Worm (Caenorhabditis elegans): ENCODE results near the gene rpl-3.

rpl-3 gene

DNA sequence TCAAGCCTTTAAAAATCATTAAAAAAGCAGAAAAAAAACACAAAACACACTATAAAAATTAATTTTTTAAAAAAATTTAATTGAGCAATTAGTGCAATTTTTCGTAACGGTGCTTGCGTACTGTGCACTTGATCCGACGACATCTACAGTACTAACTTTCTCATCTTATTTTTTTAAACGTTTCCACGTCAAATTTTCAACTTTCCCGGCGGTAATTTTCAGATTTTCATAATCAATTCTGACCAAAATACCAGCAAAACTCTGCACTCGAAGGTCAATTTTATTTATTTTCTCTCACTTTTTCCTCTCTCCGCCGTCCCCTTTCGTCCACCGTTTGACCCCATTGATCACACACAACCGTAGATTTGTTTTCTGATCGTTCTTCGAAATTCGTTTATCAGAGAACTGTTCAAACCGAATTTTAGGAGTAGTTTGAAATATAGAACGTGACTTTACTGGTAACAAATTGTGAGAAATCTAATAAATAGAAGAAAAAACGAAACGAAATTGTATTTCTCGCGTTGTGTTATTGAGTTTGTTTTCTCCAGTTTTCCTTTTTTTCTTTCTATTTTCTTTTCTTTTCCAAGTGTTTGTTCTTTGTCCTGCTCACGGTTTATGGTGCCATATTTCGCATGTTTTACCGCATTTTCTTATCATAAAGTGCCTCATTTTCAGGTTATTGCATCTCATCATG lies 3.7 kb upstream of the rpl-3 start, which contains the start of gene acs-19 (continued):
- TF ChIP-seq dmd-8 (GFP tag; IDR thresholded peaks at IDR 0.05) (no peak), F44E2.7 (GFP tag; IDR thresholded peaks at IDR 0.05) (no peak), hlh-11 (tag; optimal IDR thresholded peaks at IDR 0.05) (peak; percentile 17), lsy-2 (tag; optimal IDR thresholded peaks at IDR 0.05) (peak in 1 of 2 experiments; percentile 34), nhr-11 (tag; optimal IDR thresholded peaks at IDR 0.05) (no peak), spr-1 (tag; optimal IDR thresholded peaks at IDR 0.05) (no peak), rbr-2 (tag; optimal IDR thresholded peaks at IDR 0.05) (peak; percentile 9), zag-1 (tag; optimal IDR thresholded peaks at IDR 0.05) (no peak), hif-1 (tag; optimal IDR thresholded peaks at IDR 0.05) (peak in 1 of 2 experiments; percentile 30), dmd-9 (GFP tag; IDR thresholded peaks at IDR 0.05) (no peak), fkh-10 (GFP tag; optimal IDR thresholded peaks at IDR 0.05) (no peak), lin-29 (GFP tag; IDR thresholded peaks at IDR 0.05) (no peak), daf-16 (GFP tag; optimal IDR thresholded peaks at IDR 0.05) (no peak), daf-16 (tag; optimal IDR thresholded peaks at IDR 0.05) (peak; percentile 4), ztf-11 (tag; optimal IDR thresholded peaks at IDR 0.05) (no peak), nhr-10 (tag; optimal IDR thresholded peaks at IDR 0.05) (no peak), dpl-1 (GFP tag; optimal IDR thresholded peaks at IDR 0.05) (no peak), mdl-1 (tag; optimal IDR thresholded peaks at IDR 0.05) (no peak), R02D3.7 (tag; optimal IDR thresholded peaks at IDR 0.05) (no peak), daf-8 (GFP tag; IDR thresholded peaks at IDR 0.05) (no peak), nhr-6 (tag; optimal IDR thresholded peaks at IDR 0.05) (no peak), zfp-3 (GFP tag; conservative IDR thresholded peaks at IDR 0.05) (0 out of 2 replicates have a peak, but pooled peaks have one; percentile 19), nhr-28 (tag; optimal IDR thresholded peaks at IDR 0.05) (no peak), T20F7.1 (GFP tag; optimal IDR thresholded peaks at IDR 0.05) (no peak), jun-1 (tag; optimal IDR thresholded peaks at IDR 0.05) (no peak), lim-7 (GFP tag; IDR thresholded peaks at IDR 0.05) (no peak), dve-1 (tag; optimal IDR thresholded peaks at IDR 0.05; ENCODE audit: insufficient read depth) (peak; percentile 25), arid-1 (GFP tag; conservative IDR thresholded peaks at IDR 0.05) (no peak), nhr-102 (tag; optimal IDR thresholded peaks at IDR 0.05) (no peak), nhr-77 (tag; optimal IDR thresholded peaks at IDR 0.05) (no peak)

DNA sequence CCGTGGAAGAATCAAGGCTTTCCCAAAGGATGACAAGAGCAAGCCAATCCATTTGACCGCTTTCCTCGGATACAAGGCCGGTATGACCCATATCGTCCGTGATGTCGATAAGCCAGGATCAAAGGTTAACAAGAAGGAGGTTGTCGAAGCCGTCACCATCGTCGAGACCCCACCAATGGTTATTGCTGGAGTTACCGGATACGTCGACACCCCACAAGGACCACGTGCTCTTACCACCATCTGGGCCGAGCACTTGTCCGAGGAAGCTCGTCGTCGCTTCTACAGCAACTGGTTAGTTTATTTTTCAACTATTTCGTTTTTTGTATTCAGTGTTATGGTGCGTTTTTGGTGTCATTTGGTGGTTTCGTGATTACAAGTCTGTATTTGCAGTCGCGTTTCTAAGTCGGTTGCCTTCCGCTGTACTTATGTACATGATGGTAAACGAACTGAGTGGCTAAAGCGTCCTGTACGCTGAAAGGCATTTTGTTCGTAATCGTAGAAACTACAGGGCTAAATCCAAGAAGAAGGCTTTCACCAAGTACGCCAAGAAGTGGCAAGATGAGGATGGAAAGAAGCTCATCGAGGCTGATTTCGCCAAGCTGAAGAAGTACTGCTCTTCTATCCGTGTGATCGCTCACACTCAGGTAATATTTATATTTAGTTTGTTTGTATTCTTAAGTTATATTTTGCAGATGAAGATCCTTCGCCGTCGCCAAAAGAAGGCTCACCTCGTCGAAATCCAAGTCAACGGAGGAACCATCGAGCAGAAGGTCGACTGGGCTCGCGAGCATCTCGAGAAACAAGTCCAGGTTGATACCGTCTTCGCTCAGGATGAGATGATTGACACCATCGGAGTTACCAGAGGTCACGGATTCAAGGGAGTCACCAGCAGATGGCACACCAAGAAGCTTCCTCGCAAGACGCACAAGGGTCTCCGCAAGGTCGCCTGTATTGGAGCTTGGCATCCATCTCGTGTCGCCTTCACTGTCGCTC lies 579 bp downstream of the rpl-3 start:
- TF ChIP-seq attf-4 (tag; optimal IDR thresholded peaks at IDR 0.05) (no peak), vab-7 (GFP tag; IDR thresholded peaks at IDR 0.05) (no peak), gei-8 (GFP tag; optimal IDR thresholded peaks at IDR 0.05) (no peak), nhr-6 (tag; optimal IDR thresholded peaks at IDR 0.05) (no peak), daf-19 (GFP tag; conservative IDR thresholded peaks at IDR 0.05) (peak; percentile 81; the same call in 1 of the 2 replicates), T26A8.4 (GFP tag; IDR thresholded peaks at IDR 0.05) (no peak), lsy-2 (tag; optimal IDR thresholded peaks at IDR 0.05) (peak in 1 of 2 experiments; percentile 10), nhr-111 (GFP tag; optimal IDR thresholded peaks at IDR 0.05) (no peak), dmd-9 (GFP tag; IDR thresholded peaks at IDR 0.05) (no peak), egl-43 (GFP tag; IDR thresholded peaks at IDR 0.05) (peak; percentile 25; the same call in 1 of the 2 replicates), nhr-237 (tag; optimal IDR thresholded peaks at IDR 0.05) (no peak), nhr-10 (tag; optimal IDR thresholded peaks at IDR 0.05) (no peak), ZK337.2 (GFP tag; IDR thresholded peaks at IDR 0.05) (no peak), hif-1 (tag; optimal IDR thresholded peaks at IDR 0.05) (no peak), php-3 (GFP tag; IDR thresholded peaks at IDR 0.05) (no peak), snpc-1.2 (GFP tag; IDR thresholded peaks at IDR 0.05) (peak; percentile 56), fos-1 (tag; optimal IDR thresholded peaks at IDR 0.05) (no peak), hlh-11 (tag; optimal IDR thresholded peaks at IDR 0.05) (no peak), ZK546.5 (tag; optimal IDR thresholded peaks at IDR 0.05) (no peak), nhr-41 (GFP tag; IDR thresholded peaks at IDR 0.05) (no peak), lin-38 (GFP tag; IDR thresholded peaks at IDR 0.05) (no peak), T20F7.1 (GFP tag; optimal IDR thresholded peaks at IDR 0.05) (no peak), dve-1 (tag; optimal IDR thresholded peaks at IDR 0.05; ENCODE audit: insufficient read depth) (no peak), set-16 (GFP tag; IDR thresholded peaks at IDR 0.05) (peak; percentile 62), madf-9 (GFP tag; conservative IDR thresholded peaks at IDR 0.05) (no peak)
